Worm (Caenorhabditis elegans) whole organism, L2 larva: ENCODE data around the gene lys-6.

Source experiments
- F13H6.1 ChIP-seq: sonication (generic microtip); optimal IDR thresholded peaks from 2 replicates; lab custom pipeline; 2016; ENCODE audit warnings: missing genetic modification characterization, missing compliant biosample characterization
- Y55F3AM.14 ChIP-seq: fragments of 200-800 bp; sonication (Bioruptor generic); optimal IDR thresholded peaks from 2 replicates; lab custom pipeline; 2018; ENCODE audit warnings: mild to moderate bottlenecking, missing genetic modification characterization, missing compliant biosample characterization
- aly-2 ChIP-seq: fragments of 150-350 bp; optimal IDR thresholded peaks from 2 replicates; lab custom pipeline; 2014; ENCODE audit warnings: missing biosample characterization, missing genetic modification characterization
- blmp-1 ChIP-seq: sonication (generic microtip); optimal IDR thresholded peaks from 2 replicates; lab custom pipeline; 2017; ENCODE audit warnings: missing genetic modification characterization, mild to moderate bottlenecking, missing compliant biosample characterization, antibody characterized with exemption, moderate library complexity; ENCODE audit not compliant: insufficient read depth
- mab-5 ChIP-seq: fragments of 150-350 bp; optimal IDR thresholded peaks from 2 replicates; lab custom pipeline; 2014; ENCODE audit warnings: missing biosample characterization, missing genetic modification characterization
- mbf-1 ChIP-seq: sonication (generic microtip); optimal IDR thresholded peaks from 2 replicates; lab custom pipeline; 2017; ENCODE audit warnings: missing biosample characterization, missing genetic modification characterization
- nhr-21 ChIP-seq: fragments of 150-350 bp; optimal IDR thresholded peaks from 2 replicates; lab custom pipeline; 2014; ENCODE audit warnings: missing biosample characterization, missing genetic modification characterization
- nhr-23 ChIP-seq: fragments of 150-350 bp; optimal IDR thresholded peaks from 2 replicates; lab custom pipeline; 2014; ENCODE audit warnings: missing biosample characterization, missing genetic modification reagents, missing genetic modification characterization
- nhr-237 ChIP-seq: fragments of 150-350 bp; optimal IDR thresholded peaks from 2 replicates; lab custom pipeline; 2014; ENCODE audit warnings: missing biosample characterization, missing genetic modification characterization
- nhr-25 ChIP-seq: fragments of 150-350 bp; sonication (generic microtip); optimal IDR thresholded peaks from 3 replicates; lab custom pipeline; 2014; ENCODE audit warnings: missing biosample characterization, missing genetic modification characterization
- nhr-6 ChIP-seq: fragments of 150-350 bp; optimal IDR thresholded peaks from 2 replicates; lab custom pipeline; 2014; ENCODE audit warnings: missing biosample characterization, missing genetic modification characterization
- nhr-77 ChIP-seq: fragments of 150-350 bp; optimal IDR thresholded peaks from 2 replicates; lab custom pipeline; 2014; ENCODE audit warnings: missing biosample characterization, missing genetic modification characterization
- sem-4 ChIP-seq: fragments of 150-350 bp; optimal IDR thresholded peaks from 2 replicates; lab custom pipeline; 2014; ENCODE audit warnings: missing biosample characterization, missing genetic modification reagents, missing genetic modification characterization
- skn-1 ChIP-seq: sonication (generic microtip); optimal IDR thresholded peaks from 2 replicates; lab custom pipeline; 2017; ENCODE audit warnings: missing biosample characterization, missing genetic modification characterization
- sma-3 ChIP-seq: sonication (generic microtip); optimal IDR thresholded peaks from 2 replicates; lab custom pipeline; 2016; ENCODE audit warnings: missing genetic modification reagents, missing genetic modification characterization, missing compliant biosample characterization
- ztf-11 ChIP-seq: sonication (generic microtip); optimal IDR thresholded peaks from 2 replicates; lab custom pipeline; 2017; ENCODE audit warnings: missing biosample characterization, missing genetic modification characterization

The lys-6 gene

ce11 chrIV:11578492-11578891 lies 49.3 kb downstream of the lys-6 start, which contains the start of gene rib-1:
Gene rib-1, plus strand, starts transcription at chrIV:11578792.
- TF ChIP-seq Y55F3AM.14 (GFP tag; lab: Kevin White, UChicago) (no peak), mbf-1 (tag; lab: Kevin White, UChicago) (no peak), nhr-237 (tag; lab: Kevin White, UChicago) (no peak), nhr-6 (tag; lab: Kevin White, UChicago) (no peak), sem-4 (tag; lab: Kevin White, UChicago) (no peak), nhr-23 (tag; lab: Kevin White, UChicago) (no peak), nhr-77 (tag; lab: Kevin White, UChicago) (no peak), F13H6.1 (tag; lab: Kevin White, UChicago) (no peak), sma-3 (GFP tag; lab: Kevin White, UChicago) (no peak), nhr-25 (no peak), mab-5 (tag; lab: Kevin White, UChicago) (no peak), skn-1 (tag; lab: Kevin White, UChicago) (no peak), blmp-1 (tag; lab: Kevin White, UChicago) (no peak), ztf-11 (tag; lab: Kevin White, UChicago) (no peak), aly-2 (tag; lab: Kevin White, UChicago) (no peak), nhr-21 (no peak)
